Worm (Caenorhabditis elegans): ENCODE results near the gene F59A1.16.

Gene F59A1.16

DNA sequence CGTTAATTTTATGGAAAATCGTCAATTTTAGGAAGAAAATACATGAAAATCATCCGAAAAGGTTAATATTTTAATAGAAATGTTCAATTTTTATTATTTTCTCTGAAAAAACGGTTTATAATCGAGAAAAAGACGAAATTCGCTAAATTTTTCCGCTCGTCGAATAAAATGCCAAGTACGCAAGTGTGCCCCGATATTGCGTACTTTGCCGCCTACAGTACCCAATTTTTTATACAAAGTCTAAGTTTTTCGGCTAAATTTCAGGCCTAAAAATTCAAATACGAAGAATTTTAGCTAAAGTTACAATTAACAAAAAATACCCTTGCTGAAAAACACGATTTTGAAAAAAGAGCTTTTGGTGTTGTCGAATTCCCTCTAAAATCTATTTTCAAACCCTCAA lies 25.9 kb downstream of the F59A1.16 start:
- TF ChIP-seq unc-62 (GFP tag; optimal IDR thresholded peaks at IDR 0.05), result no peak

ce11 chrV:17655205-17655604 lies 29.6 kb downstream of the F59A1.16 start:
- no peak for TF ChIP-seq unc-62 (GFP tag; optimal IDR thresholded peaks at IDR 0.05)

DNA sequence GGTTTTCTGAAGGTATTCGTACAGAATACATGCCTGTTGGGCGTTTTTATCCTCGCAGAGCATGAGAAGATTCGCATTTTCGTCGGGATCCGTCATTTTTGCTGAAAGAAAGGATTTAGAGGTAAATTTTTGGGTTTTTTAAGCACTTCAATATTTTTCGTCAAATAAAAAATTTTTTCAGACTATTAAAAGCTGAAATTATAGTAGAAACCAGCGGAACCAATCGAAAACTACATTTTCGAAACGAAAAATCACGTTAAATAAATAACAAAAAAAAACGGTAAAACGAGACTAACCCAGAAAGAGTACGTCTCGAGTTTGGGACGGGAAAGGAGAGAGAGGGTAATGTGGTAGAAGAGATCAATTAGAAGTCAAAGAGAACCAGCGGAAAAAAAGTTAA lies 34.3 kb downstream of the F59A1.16 start, which contains the start of gene fbxa-192:
Gene fbxa-192 (minus strand): TSS at position 101 of the 400 bp plus-strand sequence.
- no peak for TF ChIP-seq unc-62 (GFP tag; optimal IDR thresholded peaks at IDR 0.05)
